Fruit fly (Drosophila melanogaster): Measurements from ENCODE around the gene Myo95E.

dm6 chr3R:24112320-24113069 lies 48.8 kb downstream of the Myo95E start, which contains the start of gene CG13605:
- peak; percentile 68 for TF ChIP-seq CG7101 (tag; optimal IDR thresholded peaks at IDR 0.05)
- no peak for TF ChIP-seq kay (GFP tag; ENCODE audit: borderline replicate concordance)
- peak; percentile 59 for TF ChIP-seq CG7045 (GFP tag; optimal IDR thresholded peaks at IDR 0.05)
- peak; percentile 27 for TF ChIP-seq cic (GFP tag; optimal IDR thresholded peaks at IDR 0.05)
- TF ChIP-seq toe (GFP tag; optimal IDR thresholded peaks at IDR 0.05): peak; percentile 71
- peak; percentile 69 for TF ChIP-seq CG14711 (tag; optimal IDR thresholded peaks at IDR 0.05)
- peak; percentile 27 for TF ChIP-seq Hr96 (GFP tag; optimal IDR thresholded peaks at IDR 0.05)
- no peak for TF ChIP-seq ovo (GFP tag; optimal IDR thresholded peaks at IDR 0.05)
- TF ChIP-seq pad (GFP tag; optimal IDR thresholded peaks at IDR 0.05): peak; percentile 62
- TF ChIP-seq Mnt (GFP tag; optimal IDR thresholded peaks at IDR 0.05): peak; percentile 59
- peak; percentile 44 for TF ChIP-seq Clk (GFP tag; optimal IDR thresholded peaks at IDR 0.05)
- TF ChIP-seq CG1620 (GFP tag; optimal IDR thresholded peaks at IDR 0.05): peak; percentile 28

Measured in whole organism, adult.